Worm (Caenorhabditis elegans) whole organism, L2 larva: ENCODE data around the gene blos-1.

Experiments
- C34F6.9 ChIP-seq: fragments of 150-350 bp; optimal IDR thresholded peaks from 2 replicates; lab custom pipeline; 2014; ENCODE audit warnings: missing biosample characterization, missing genetic modification characterization
- F13H6.1 ChIP-seq: sonication (generic microtip); optimal IDR thresholded peaks from 2 replicates; lab custom pipeline; 2016; ENCODE audit warnings: missing genetic modification characterization, missing compliant biosample characterization
- R02D3.7 ChIP-seq: fragments of 150-350 bp; optimal IDR thresholded peaks from 2 replicates; lab custom pipeline; 2014; ENCODE audit warnings: missing biosample characterization, missing genetic modification characterization
- Y55F3AM.14 ChIP-seq: fragments of 200-800 bp; sonication (Bioruptor generic); optimal IDR thresholded peaks from 2 replicates; lab custom pipeline; 2018; ENCODE audit warnings: mild to moderate bottlenecking, missing genetic modification characterization, missing compliant biosample characterization
- aly-2 ChIP-seq: fragments of 150-350 bp; optimal IDR thresholded peaks from 2 replicates; lab custom pipeline; 2014; ENCODE audit warnings: missing biosample characterization, missing genetic modification characterization
- ama-1 ChIP-seq: fragments of 150-350 bp; optimal IDR thresholded peaks from 2 replicates; lab custom pipeline; 2018; ENCODE audit warnings: inconsistent platforms
- blmp-1 ChIP-seq: sonication (generic microtip); optimal IDR thresholded peaks from 2 replicates; lab custom pipeline; 2017; ENCODE audit warnings: missing genetic modification characterization, mild to moderate bottlenecking, missing compliant biosample characterization, antibody characterized with exemption, moderate library complexity; ENCODE audit not compliant: insufficient read depth
- ceh-16 ChIP-seq: fragments of 150-350 bp; optimal IDR thresholded peaks from 2 replicates; lab custom pipeline; 2014; ENCODE audit warnings: missing biosample characterization, missing genetic modification characterization
- ceh-82 ChIP-seq: fragments of 150-350 bp; optimal IDR thresholded peaks from 2 replicates; lab custom pipeline; 2014; ENCODE audit warnings: missing biosample characterization, missing genetic modification characterization
- crh-2 ChIP-seq: sonication (generic microtip); optimal IDR thresholded peaks from 2 replicates; lab custom pipeline; 2017; ENCODE audit warnings: missing biosample characterization, missing genetic modification characterization
- dmd-4 ChIP-seq: sonication (generic microtip); optimal IDR thresholded peaks from 2 replicates; lab custom pipeline; 2017; ENCODE audit warnings: missing biosample characterization, missing genetic modification characterization
- egl-27 ChIP-seq: sonication (generic microtip); optimal IDR thresholded peaks from 3 replicates; lab custom pipeline; 2017; ENCODE audit warnings: missing biosample characterization, missing genetic modification reagents, missing genetic modification characterization
- elt-1 ChIP-seq: fragments of 150-350 bp; optimal IDR thresholded peaks from 2 replicates; lab custom pipeline; 2014; ENCODE audit warnings: missing biosample characterization, missing genetic modification characterization
- elt-3 ChIP-seq: sonication (generic microtip); optimal IDR thresholded peaks from 2 replicates; lab custom pipeline; 2017; ENCODE audit warnings: missing biosample characterization, missing genetic modification characterization
- gmeb-1 ChIP-seq: fragments of 150-350 bp; optimal IDR thresholded peaks from 2 replicates; lab custom pipeline; 2014; ENCODE audit warnings: missing biosample characterization, missing genetic modification characterization
- lin-11 ChIP-seq: fragments of 150-350 bp; sonication (generic microtip); optimal IDR thresholded peaks from 2 replicates; lab custom pipeline; 2014; ENCODE audit warnings: missing biosample characterization, missing genetic modification characterization, inconsistent platforms, mixed read lengths
- lin-13 ChIP-seq: fragments of 150-350 bp; optimal IDR thresholded peaks from 2 replicates; lab custom pipeline; 2014; ENCODE audit warnings: missing biosample characterization, missing genetic modification reagents, missing genetic modification characterization
- lin-39 ChIP-seq: fragments of 150-350 bp; optimal IDR thresholded peaks from 2 replicates; lab custom pipeline; 2014; ENCODE audit warnings: missing biosample characterization, missing genetic modification reagents, missing genetic modification characterization
- lsy-2 ChIP-seq, 2 experiments: fragments of 150-350 bp in 1 of 2; sonication (generic microtip) in 1 of 2; optimal IDR thresholded peaks; 2 replicates each; lab custom pipeline; 2014 to 2017; ENCODE audit warnings: missing biosample characterization in 2 of 2, missing genetic modification characterization in 2 of 2
- mab-5 ChIP-seq: fragments of 150-350 bp; optimal IDR thresholded peaks from 2 replicates; lab custom pipeline; 2014; ENCODE audit warnings: missing biosample characterization, missing genetic modification characterization
- nhr-129 ChIP-seq: fragments of 150-350 bp; optimal IDR thresholded peaks from 2 replicates; lab custom pipeline; 2014; ENCODE audit warnings: missing biosample characterization, missing genetic modification characterization
- nhr-25 ChIP-seq: fragments of 150-350 bp; sonication (generic microtip); optimal IDR thresholded peaks from 3 replicates; lab custom pipeline; 2014; ENCODE audit warnings: missing biosample characterization, missing genetic modification characterization
- nhr-6 ChIP-seq: fragments of 150-350 bp; optimal IDR thresholded peaks from 2 replicates; lab custom pipeline; 2014; ENCODE audit warnings: missing biosample characterization, missing genetic modification characterization
- nhr-77 ChIP-seq: fragments of 150-350 bp; optimal IDR thresholded peaks from 2 replicates; lab custom pipeline; 2014; ENCODE audit warnings: missing biosample characterization, missing genetic modification characterization
- peb-1 ChIP-seq: fragments of 150-350 bp; optimal IDR thresholded peaks from 2 replicates; lab custom pipeline; 2014; ENCODE audit warnings: missing biosample characterization, missing genetic modification characterization
- sem-4 ChIP-seq: fragments of 150-350 bp; optimal IDR thresholded peaks from 2 replicates; lab custom pipeline; 2014; ENCODE audit warnings: missing biosample characterization, missing genetic modification reagents, missing genetic modification characterization
- skn-1 ChIP-seq: sonication (generic microtip); optimal IDR thresholded peaks from 2 replicates; lab custom pipeline; 2017; ENCODE audit warnings: missing biosample characterization, missing genetic modification characterization
- sma-3 ChIP-seq: sonication (generic microtip); optimal IDR thresholded peaks from 2 replicates; lab custom pipeline; 2016; ENCODE audit warnings: missing genetic modification reagents, missing genetic modification characterization, missing compliant biosample characterization
- sma-9 ChIP-seq, 2 experiments: fragments of 150-350 bp in 1 of 2; sonication (generic microtip) in 1 of 2; optimal IDR thresholded peaks; 2 replicates each; lab custom pipeline; 2014 to 2016; ENCODE audit warnings: missing genetic modification characterization in 2 of 2, mild to moderate bottlenecking in 1 of 2, missing biosample characterization in 1 of 2, missing compliant biosample characterization in 1 of 2, missing genetic modification reagents in 1 of 2, moderate library complexity in 1 of 2
- snpc-4 ChIP-seq: fragments of 150-350 bp; optimal IDR thresholded peaks from 2 replicates; lab custom pipeline; 2014; ENCODE audit warnings: missing biosample characterization, missing genetic modification characterization
- unc-39 ChIP-seq: fragments of 150-350 bp; optimal IDR thresholded peaks from 2 replicates; lab custom pipeline; 2014; ENCODE audit warnings: missing biosample characterization, missing genetic modification characterization
- unc-55 ChIP-seq: fragments of 150-350 bp; sonication (generic microtip); optimal IDR thresholded peaks from 3 replicates; lab custom pipeline; 2014; ENCODE audit warnings: missing biosample characterization, missing genetic modification reagents, missing genetic modification characterization
- unc-62 ChIP-seq: fragments of 150-350 bp; optimal IDR thresholded peaks from 2 replicates; lab custom pipeline; 2014; ENCODE audit warnings: missing biosample characterization, missing genetic modification reagents, missing genetic modification characterization
- ztf-11 ChIP-seq: sonication (generic microtip); optimal IDR thresholded peaks from 2 replicates; lab custom pipeline; 2017; ENCODE audit warnings: missing biosample characterization, missing genetic modification characterization
- ztf-4 ChIP-seq: fragments of 150-350 bp; optimal IDR thresholded peaks from 2 replicates; lab custom pipeline; 2014; ENCODE audit warnings: missing biosample characterization, missing genetic modification characterization

The blos-1 gene

DNA sequence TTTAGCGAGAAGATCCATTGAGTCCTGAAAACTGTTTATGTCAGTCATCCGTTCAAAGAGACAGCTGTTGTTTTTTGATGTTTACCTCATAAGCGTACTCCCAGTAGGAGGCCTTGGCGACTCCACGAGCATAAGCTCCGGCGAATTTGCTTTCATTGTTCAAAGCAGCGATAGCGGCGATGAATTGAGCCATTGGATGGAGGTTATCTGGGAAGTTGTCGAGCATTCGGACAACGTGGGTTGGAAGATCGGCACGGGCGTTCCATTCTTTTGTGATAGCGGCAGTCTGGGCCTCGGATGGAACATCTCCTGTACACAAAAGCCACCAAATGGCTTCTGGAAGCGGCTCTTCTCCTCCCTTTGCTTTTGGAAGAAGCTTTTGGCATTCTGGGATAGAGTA is 4.1 kb upstream of the blos-1 start:
- TF ChIP-seq ceh-82 (tag; lab: Kevin White, UChicago) (no peak), aly-2 (tag; lab: Kevin White, UChicago) (no peak)

DNA sequence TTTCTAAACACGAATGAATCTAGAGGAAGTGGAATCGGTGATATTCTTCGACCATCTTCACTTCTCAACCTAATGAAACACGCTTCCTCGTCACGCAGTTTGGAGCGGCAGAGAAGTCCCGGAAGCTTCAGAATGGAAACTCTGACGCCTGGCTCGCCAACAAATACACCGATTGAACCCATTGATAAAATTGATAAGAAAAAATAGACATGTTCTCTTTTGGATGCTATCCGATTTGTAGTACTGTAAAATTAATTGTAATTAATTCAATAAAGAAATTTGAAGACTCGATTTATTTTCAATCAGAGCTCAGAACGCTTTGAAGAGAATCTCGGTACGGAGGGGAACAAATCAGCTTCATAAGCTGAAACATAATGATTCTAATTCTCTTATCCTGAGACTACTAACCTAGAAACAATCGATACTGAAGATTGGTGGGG is 2.8 kb upstream of the blos-1 start:
- peak; percentile 75 for TF ChIP-seq sma-3 (GFP tag; lab: Kevin White, UChicago)
- TF ChIP-seq lsy-2 (tag; optimal IDR thresholded peaks at IDR 0.05; lab: Kevin White, UChicago) = peak in 1 of 2 experiments; percentile 80
- TF ChIP-seq skn-1 (tag; lab: Kevin White, UChicago) = no peak
- peak; percentile 6 for TF ChIP-seq nhr-129
- TF ChIP-seq ama-1 = peak; percentile 89
- TF ChIP-seq F13H6.1 (tag; lab: Kevin White, UChicago) = peak; percentile 71
- no peak for TF ChIP-seq unc-55 (GFP tag; lab: Kevin White, UChicago)
- no peak for TF ChIP-seq elt-1
- no peak for TF ChIP-seq unc-62 (GFP tag; lab: Kevin White, UChicago)
- TF ChIP-seq ztf-11 (tag; lab: Kevin White, UChicago) = no peak
- TF ChIP-seq mab-5 = no peak
- peak; percentile 58 for TF ChIP-seq lin-13
- no peak for TF ChIP-seq unc-39
- TF ChIP-seq sma-9 (GFP tag; optimal IDR thresholded peaks at IDR 0.05; lab: Kevin White, UChicago) = peak; percentile 8
- no peak for TF ChIP-seq sma-9 (tag; optimal IDR thresholded peaks at IDR 0.05; lab: Kevin White, UChicago)
- no peak for TF ChIP-seq R02D3.7 (tag; lab: Kevin White, UChicago)
- TF ChIP-seq Y55F3AM.14 (GFP tag; lab: Kevin White, UChicago) = peak; percentile 41
- peak; percentile 13 for TF ChIP-seq nhr-6
- TF ChIP-seq gmeb-1 (tag; lab: Kevin White, UChicago) = peak; percentile 32
- TF ChIP-seq crh-2 (tag; lab: Kevin White, UChicago) = peak; percentile 85
- TF ChIP-seq ztf-4 (tag; lab: Kevin White, UChicago) = peak; percentile 85
- peak; percentile 58 for TF ChIP-seq sem-4 (tag; lab: Kevin White, UChicago)
- TF ChIP-seq elt-3 (tag; lab: Kevin White, UChicago) = no peak
- no peak for TF ChIP-seq snpc-4
- TF ChIP-seq nhr-25 (tag; lab: Kevin White, UChicago) = peak; percentile 59
- TF ChIP-seq ceh-82 (tag; lab: Kevin White, UChicago) = no peak
- peak; percentile 45 for TF ChIP-seq blmp-1

DNA sequence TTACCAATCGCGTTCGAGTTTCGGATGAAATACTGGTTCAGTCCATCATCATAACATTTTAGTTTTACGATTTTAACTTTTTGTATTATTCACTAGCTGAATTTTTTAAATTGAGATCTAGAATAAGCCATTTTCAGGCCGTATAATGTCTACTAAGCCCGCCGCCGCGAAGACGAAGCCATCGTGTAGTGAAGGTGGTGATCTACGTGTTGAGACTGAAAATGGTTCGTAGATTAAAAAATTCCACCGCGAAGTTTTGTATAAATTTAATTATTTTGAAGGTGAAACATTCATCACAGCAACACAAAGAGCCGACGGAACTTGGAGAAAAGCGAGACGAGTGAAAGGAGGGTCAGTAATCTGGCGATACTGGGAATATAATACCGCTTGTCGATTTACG is 2.0 kb downstream of the blos-1 start, which contains the start of gene T20G5.9:
TSS of gene T20G5.9 (plus strand) at position 138 of the 400 bp plus-strand sequence.
- no peak for TF ChIP-seq C34F6.9 (tag; lab: Kevin White, UChicago)
- TF ChIP-seq peb-1 (tag; lab: Kevin White, UChicago) = no peak
- no peak for TF ChIP-seq ceh-82 (tag; lab: Kevin White, UChicago)
- TF ChIP-seq egl-27 = no peak
- TF ChIP-seq F13H6.1 (tag; lab: Kevin White, UChicago) = no peak
- TF ChIP-seq lin-11 = no peak
- TF ChIP-seq nhr-129 = no peak
- TF ChIP-seq sma-3 (GFP tag; lab: Kevin White, UChicago) = no peak
- no peak for TF ChIP-seq nhr-77 (tag; lab: Kevin White, UChicago)

DNA sequence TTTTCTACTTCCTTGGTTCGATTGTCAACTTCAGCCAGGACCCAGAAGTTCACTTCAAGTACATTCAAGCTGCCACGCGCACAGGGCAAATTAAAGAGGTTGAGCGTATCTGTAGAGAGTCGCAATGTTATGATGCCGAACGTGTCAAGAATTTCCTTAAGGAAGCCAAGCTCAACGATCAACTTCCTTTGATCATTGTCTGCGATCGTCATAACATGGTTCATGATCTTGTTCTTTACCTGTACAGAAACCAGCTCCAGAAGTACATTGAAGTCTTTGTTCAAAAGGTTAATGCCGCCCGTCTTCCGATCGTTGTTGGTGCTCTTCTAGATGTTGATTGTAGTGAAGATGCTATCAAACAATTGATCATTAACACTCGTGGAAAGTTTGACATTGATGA is 5.4 kb downstream of the blos-1 start:
- no peak for TF ChIP-seq nhr-77 (tag; lab: Kevin White, UChicago)
- TF ChIP-seq snpc-4 = no peak
- TF ChIP-seq lsy-2 (tag; optimal IDR thresholded peaks at IDR 0.05; lab: Kevin White, UChicago) = no peak
- no peak for TF ChIP-seq dmd-4 (tag; lab: Kevin White, UChicago)
- no peak for TF ChIP-seq unc-62 (GFP tag; lab: Kevin White, UChicago)
- TF ChIP-seq sma-3 (GFP tag; lab: Kevin White, UChicago) = no peak
- no peak for TF ChIP-seq ceh-16 (tag; lab: Kevin White, UChicago)
- TF ChIP-seq gmeb-1 (tag; lab: Kevin White, UChicago) = no peak
- no peak for TF ChIP-seq lin-39 (tag; lab: Kevin White, UChicago)
- no peak for TF ChIP-seq aly-2 (tag; lab: Kevin White, UChicago)
- TF ChIP-seq, all 48 proteins: peak for 0
